Worm (Caenorhabditis elegans) whole organism, mixed stage, embryonic: ENCODE results near the gene hif-1.

Source experiments
- M03D4.4 ChIP-seq: sonication (generic microtip); optimal IDR thresholded peaks from 2 replicates; lab custom pipeline; 2017; ENCODE audit warnings: mild to moderate bottlenecking, missing genetic modification characterization, missing compliant biosample characterization
- bed-3 ChIP-seq: fragments of 200-800 bp; sonication (Bioruptor generic); optimal IDR thresholded peaks from 3 replicates; lab custom pipeline; 2018; ENCODE audit warnings: mild to moderate bottlenecking, missing genetic modification characterization, moderate library complexity, missing compliant biosample characterization
- ceh-83 ChIP-seq: fragments of 200-800 bp; sonication (Bioruptor generic); optimal IDR thresholded peaks from 2 replicates; lab custom pipeline; 2018; ENCODE audit warnings: mild to moderate bottlenecking, missing genetic modification characterization, missing compliant biosample characterization
- cnd-1 ChIP-seq: fragments of 200-800 bp; sonication (Bioruptor generic); optimal IDR thresholded peaks from 2 replicates; lab custom pipeline; 2018; ENCODE audit warnings: mild to moderate bottlenecking, missing genetic modification characterization, missing compliant biosample characterization
- drap-1 ChIP-seq: fragments of 200-800 bp; sonication (Bioruptor generic); optimal IDR thresholded peaks from 3 replicates; lab custom pipeline; 2018; ENCODE audit warnings: mild to moderate bottlenecking, missing genetic modification characterization, missing compliant biosample characterization
- elt-1 ChIP-seq: sonication (generic microtip); optimal IDR thresholded peaks from 2 replicates; lab custom pipeline; 2017; ENCODE audit warnings: missing genetic modification characterization, mild to moderate bottlenecking, missing compliant biosample characterization, antibody characterized with exemption, moderate library complexity, borderline replicate concordance; ENCODE audit not compliant: insufficient read depth
- elt-3 ChIP-seq: fragments of 150-350 bp; optimal IDR thresholded peaks from 2 replicates; lab custom pipeline; 2014; ENCODE audit warnings: missing biosample characterization, missing genetic modification characterization
- flh-1 ChIP-seq: fragments of 200-800 bp; sonication (Bioruptor generic); optimal IDR thresholded peaks from 2 replicates; lab custom pipeline; 2018; ENCODE audit warnings: mild to moderate bottlenecking, missing genetic modification characterization, moderate library complexity, missing compliant biosample characterization
- hlh-1 ChIP-seq: fragments of 150-350 bp; optimal IDR thresholded peaks from 2 replicates; lab custom pipeline; 2014; ENCODE audit warnings: missing biosample characterization, missing genetic modification reagents, missing genetic modification characterization
- lin-13 ChIP-seq: fragments of 150-350 bp; optimal IDR thresholded peaks from 2 replicates; lab custom pipeline; 2014; ENCODE audit warnings: missing biosample characterization, missing genetic modification characterization
- lsy-2 ChIP-seq: fragments of 150-350 bp; optimal IDR thresholded peaks from 2 replicates; lab custom pipeline; 2014; ENCODE audit warnings: missing biosample characterization, missing genetic modification characterization
- mep-1 ChIP-seq: fragments of 150-350 bp; optimal IDR thresholded peaks from 2 replicates; lab custom pipeline; 2017; ENCODE audit warnings: missing biosample characterization, missing genetic modification reagents, missing genetic modification characterization, inconsistent platforms
- mls-2 ChIP-seq: sonication (generic microtip); optimal IDR thresholded peaks from 2 replicates; lab custom pipeline; 2016; ENCODE audit warnings: mild to moderate bottlenecking, missing genetic modification characterization, moderate library complexity, missing compliant biosample characterization
- nhr-12 ChIP-seq: fragments of 150-350 bp; optimal IDR thresholded peaks from 2 replicates; lab custom pipeline; 2014; ENCODE audit warnings: missing biosample characterization, missing genetic modification characterization
- nhr-2 ChIP-seq: fragments of 150-350 bp; optimal IDR thresholded peaks from 2 replicates; lab custom pipeline; 2014; ENCODE audit warnings: missing biosample characterization, missing genetic modification characterization
- nhr-237 ChIP-seq: fragments of 150-350 bp; optimal IDR thresholded peaks from 2 replicates; lab custom pipeline; 2014; ENCODE audit warnings: missing biosample characterization, missing genetic modification characterization
- nhr-28 ChIP-seq: fragments of 150-350 bp; optimal IDR thresholded peaks from 2 replicates; lab custom pipeline; 2014; ENCODE audit warnings: missing biosample characterization, missing genetic modification characterization
- nhr-76 ChIP-seq: sonication (generic microtip); optimal IDR thresholded peaks from 2 replicates; lab custom pipeline; 2017; ENCODE audit warnings: missing biosample characterization, missing genetic modification characterization
- pha-4 ChIP-seq: fragments of 150-350 bp; optimal IDR thresholded peaks from 2 replicates; lab custom pipeline; 2018; ENCODE audit warnings: missing biosample characterization, missing genetic modification reagents, missing genetic modification characterization
- sem-2 ChIP-seq: fragments of 200-800 bp; sonication (Bioruptor generic); optimal IDR thresholded peaks from 2 replicates; lab custom pipeline; 2018; ENCODE audit warnings: mild to moderate bottlenecking, missing genetic modification characterization, missing compliant biosample characterization
- snpc-4 ChIP-seq: fragments of 150-350 bp; optimal IDR thresholded peaks from 2 replicates; lab custom pipeline; 2014; ENCODE audit warnings: missing biosample characterization, missing genetic modification characterization
- sptf-1 ChIP-seq: sonication (generic microtip); optimal IDR thresholded peaks from 2 replicates; lab custom pipeline; 2017; ENCODE audit warnings: mild to moderate bottlenecking, missing genetic modification characterization, moderate library complexity, missing compliant biosample characterization
- tbx-8 ChIP-seq: fragments of 200-800 bp; sonication (Bioruptor generic); optimal IDR thresholded peaks from 2 replicates; lab custom pipeline; 2018; ENCODE audit warnings: mild to moderate bottlenecking, missing genetic modification characterization, moderate library complexity, missing compliant biosample characterization
- unc-120 ChIP-seq: sonication (generic microtip); optimal IDR thresholded peaks from 2 replicates; lab custom pipeline; 2017; ENCODE audit warnings: missing genetic modification characterization, missing compliant biosample characterization; ENCODE audit not compliant: poor library complexity, severe bottlenecking
- unc-39 ChIP-seq: fragments of 150-350 bp; optimal IDR thresholded peaks from 2 replicates; lab custom pipeline; 2014; ENCODE audit warnings: missing biosample characterization, missing genetic modification characterization
- zip-8 ChIP-seq: fragments of 150-350 bp; optimal IDR thresholded peaks from 2 replicates; lab custom pipeline; 2014; ENCODE audit warnings: missing biosample characterization, missing genetic modification characterization
- ztf-11 ChIP-seq: fragments of 150-350 bp; optimal IDR thresholded peaks from 2 replicates; lab custom pipeline; 2014; ENCODE audit warnings: missing biosample characterization, missing genetic modification characterization

Gene hif-1

DNA sequence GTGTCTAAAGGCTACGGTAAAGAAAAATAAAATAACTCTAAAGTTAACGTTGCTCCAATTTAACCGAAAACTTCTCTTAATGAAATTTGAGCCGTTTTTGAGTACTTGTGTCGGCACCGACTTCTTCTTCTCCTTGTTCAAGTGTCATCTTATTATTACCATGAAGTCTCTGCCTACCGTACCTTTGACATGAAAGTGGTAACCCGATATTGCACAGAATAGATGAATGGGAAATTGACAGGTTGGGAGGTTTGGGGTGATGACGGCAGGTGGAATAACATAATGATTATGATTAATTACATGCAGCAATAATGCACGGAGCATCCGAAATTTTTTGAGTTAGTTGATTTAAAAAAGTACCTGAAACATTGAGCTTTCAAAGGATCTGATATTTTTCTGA, 33.4 kb upstream of the hif-1 start:
- TF ChIP-seq pha-4 (tag; lab: Kevin White, UChicago) (peak; percentile 84), nhr-2 (no peak)

DNA sequence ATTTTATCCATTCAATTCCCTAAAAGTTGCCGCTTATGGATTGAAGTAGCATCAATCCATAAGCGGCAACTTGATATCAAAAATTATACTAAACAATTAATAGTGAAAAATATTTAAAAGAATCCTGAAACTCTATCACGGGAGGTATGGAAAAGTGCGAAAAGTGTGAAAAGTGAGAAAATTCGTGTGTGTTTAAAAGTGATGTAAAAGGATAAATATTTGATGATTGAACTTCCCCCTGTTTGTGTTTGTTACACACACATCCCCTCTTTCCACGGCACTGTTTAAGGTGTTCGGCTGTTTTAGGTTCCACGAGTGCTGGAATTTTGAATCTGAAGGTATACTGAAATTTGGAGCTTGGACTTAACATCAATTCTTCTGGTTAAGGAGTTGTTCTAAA, 32.2 kb upstream of the hif-1 start:
- TF ChIP-seq M03D4.4 (tag; lab: Kevin White, UChicago) = no peak
- TF ChIP-seq bed-3 (GFP tag; lab: Kevin White, UChicago) = no peak
- TF ChIP-seq nhr-76 (tag; lab: Kevin White, UChicago) = no peak
- TF ChIP-seq sptf-1 (tag; lab: Kevin White, UChicago) = no peak
- TF ChIP-seq unc-39 (tag; lab: Kevin White, UChicago) = no peak
- TF ChIP-seq ztf-11 (tag; lab: Kevin White, UChicago) = no peak
- TF ChIP-seq snpc-4 (tag; lab: Kevin White, UChicago) = no peak
- no peak for TF ChIP-seq elt-1
- no peak for TF ChIP-seq elt-3 (tag; lab: Kevin White, UChicago)
- no peak for TF ChIP-seq mep-1
- no peak for TF ChIP-seq lin-13
- no peak for TF ChIP-seq cnd-1 (tag; lab: Kevin White, UChicago)
- TF ChIP-seq hlh-1 (tag; lab: Kevin White, UChicago) = no peak
- no peak for TF ChIP-seq sem-2 (GFP tag; lab: Kevin White, UChicago)

DNA sequence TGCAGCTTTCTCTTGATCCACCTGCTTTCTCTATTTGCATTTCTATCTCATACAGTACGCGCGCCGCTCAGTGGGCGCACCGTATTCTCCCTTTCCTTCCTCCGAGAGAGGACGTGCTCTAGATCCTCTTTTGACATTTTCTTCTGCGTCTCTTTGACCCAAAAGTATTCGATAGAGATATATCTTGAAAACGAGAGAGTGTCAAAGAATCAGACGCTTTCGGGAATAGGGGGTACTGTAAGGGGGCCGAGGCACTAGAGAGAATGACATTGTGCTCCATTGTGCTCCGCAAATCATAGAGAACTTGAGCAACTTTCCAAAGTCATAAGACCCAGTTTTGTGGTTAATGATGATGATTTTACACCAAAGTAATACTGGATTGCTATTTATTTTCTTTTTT, 31.1 kb upstream of the hif-1 start:
- peak; percentile 45 for TF ChIP-seq nhr-237 (tag; lab: Kevin White, UChicago)
- no peak for TF ChIP-seq sem-2 (GFP tag; lab: Kevin White, UChicago)
- TF ChIP-seq unc-39 (tag; lab: Kevin White, UChicago) = no peak
- TF ChIP-seq lsy-2 (tag; lab: Kevin White, UChicago) = peak; percentile 73
- no peak for TF ChIP-seq flh-1 (GFP tag; lab: Kevin White, UChicago)
- TF ChIP-seq mep-1 = peak; percentile 2
- TF ChIP-seq unc-120 = no peak
- no peak for TF ChIP-seq zip-8 (tag; lab: Kevin White, UChicago)
- peak; percentile 46 for TF ChIP-seq drap-1 (GFP tag; lab: Kevin White, UChicago)
- TF ChIP-seq pha-4 (tag; lab: Kevin White, UChicago) = peak; percentile 100

DNA sequence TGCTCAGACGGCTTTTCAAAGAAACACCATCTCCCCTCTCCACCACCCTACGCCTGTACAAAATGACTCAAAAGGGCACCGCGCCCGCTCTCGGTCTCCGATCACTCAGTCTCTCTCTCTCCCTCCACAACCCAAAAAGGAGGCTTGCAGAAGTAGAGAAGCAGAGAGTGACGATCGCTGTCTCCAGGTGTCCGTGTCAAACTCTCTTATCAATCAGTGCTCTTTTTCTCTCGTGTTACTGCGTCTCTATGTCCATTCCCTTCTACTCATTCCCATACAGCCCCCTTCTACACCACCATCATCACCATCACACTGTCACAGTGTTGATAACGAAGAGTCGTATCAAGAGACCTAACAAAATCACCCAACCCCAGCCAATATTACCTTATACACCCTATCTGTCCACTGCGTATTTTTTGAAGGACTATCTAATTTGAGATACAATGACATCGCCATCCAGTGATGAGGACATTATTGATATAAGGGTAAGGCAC, 27.6 kb upstream of the hif-1 start, which contains the start of gene pha-4:
Gene pha-4 (plus strand): TSS at position 444 of the 494 bp plus-strand sequence.
- TF ChIP-seq pha-4 (tag; lab: Kevin White, UChicago) = peak; percentile 93
- TF ChIP-seq flh-1 (GFP tag; lab: Kevin White, UChicago) = no peak
- TF ChIP-seq ceh-83 (GFP tag; lab: Kevin White, UChicago) = no peak
- TF ChIP-seq nhr-12 (tag; lab: Kevin White, UChicago) = no peak
- TF ChIP-seq elt-3 (tag; lab: Kevin White, UChicago) = no peak
- TF ChIP-seq ztf-11 (tag; lab: Kevin White, UChicago) = no peak

DNA sequence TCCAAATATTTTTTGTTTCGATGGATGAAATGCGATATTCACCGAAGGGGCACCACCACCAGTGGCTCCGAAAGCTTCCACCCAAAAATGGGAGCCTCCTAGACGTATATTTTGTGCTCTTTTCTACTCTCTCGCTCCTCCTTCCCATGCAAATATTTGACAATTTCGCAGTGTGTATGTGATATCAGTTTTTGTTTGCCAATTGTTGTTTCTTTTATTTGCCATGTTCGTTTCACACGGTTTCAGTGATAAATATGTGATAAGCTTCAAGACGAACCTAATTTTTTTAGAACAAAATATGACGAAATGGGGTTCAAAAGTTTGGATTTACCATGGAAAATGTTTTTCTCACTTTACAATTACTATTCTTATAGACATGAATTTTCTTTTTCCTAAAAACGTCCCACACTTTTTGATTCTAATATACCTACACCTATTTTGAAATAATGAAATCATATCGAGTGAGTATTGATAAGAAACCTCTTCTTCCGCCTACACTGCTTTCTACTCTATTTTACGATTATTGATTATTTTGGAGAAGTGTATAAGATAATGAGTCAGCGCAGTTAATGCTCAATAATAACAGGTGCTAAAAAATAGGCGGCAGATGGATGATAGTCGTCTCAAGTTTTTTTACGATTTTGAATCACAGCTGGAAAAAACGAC, 26.2 kb upstream of the hif-1 start:
- no peak for TF ChIP-seq unc-120
- TF ChIP-seq pha-4 (tag; lab: Kevin White, UChicago) = peak; percentile 89
- TF ChIP-seq, all 35 proteins: peak for 1

DNA sequence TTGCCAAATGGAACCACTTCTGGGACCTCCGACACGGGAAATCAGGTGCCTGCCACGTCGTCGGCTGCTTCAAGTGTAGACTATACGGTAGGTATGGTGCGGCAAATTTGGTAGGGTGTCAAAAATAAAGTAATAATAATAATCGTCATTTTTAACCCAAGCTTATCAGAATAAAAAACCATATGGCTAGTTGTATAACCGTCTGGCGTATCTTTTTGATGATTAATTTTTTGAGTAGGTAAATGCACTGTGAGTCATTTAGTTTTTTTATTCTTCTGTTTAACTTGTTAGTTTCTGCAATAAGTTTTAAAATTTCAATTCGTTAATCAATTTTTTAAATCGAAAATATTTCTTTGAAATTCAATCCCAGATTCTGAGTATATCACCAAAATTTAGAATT, 24.7 kb upstream of the hif-1 start:
- TF ChIP-seq unc-120 (no peak), nhr-237 (tag; lab: Kevin White, UChicago) (no peak), nhr-28 (tag; lab: Kevin White, UChicago) (no peak), cnd-1 (tag; lab: Kevin White, UChicago) (no peak), mls-2 (tag; lab: Kevin White, UChicago) (no peak), nhr-76 (tag; lab: Kevin White, UChicago) (no peak), sptf-1 (tag; lab: Kevin White, UChicago) (no peak), elt-3 (tag; lab: Kevin White, UChicago) (no peak), tbx-8 (no peak), zip-8 (tag; lab: Kevin White, UChicago) (no peak), drap-1 (GFP tag; lab: Kevin White, UChicago) (no peak)
